Worm (Caenorhabditis elegans): ENCODE results near the gene ptrn-1.

ptrn-1 gene

ce11 chrX:16999649-17000048 lies 30.4 kb downstream of the ptrn-1 start:
- TF ChIP-seq nhr-85 (tag) (peak; percentile 54), ama-1 (optimal IDR thresholded peaks at IDR 0.05) (no peak), F16B12.6 (tag; optimal IDR thresholded peaks at IDR 0.05) (no peak), alr-1 (tag; optimal IDR thresholded peaks at IDR 0.05; ENCODE audit: borderline replicate concordance) (no peak), jun-1 (tag; optimal IDR thresholded peaks at IDR 0.05) (no peak), blmp-1 (tag; optimal IDR thresholded peaks at IDR 0.05) (no peak), mab-9 (GFP tag; IDR thresholded peaks at IDR 0.05) (no peak)

DNA sequence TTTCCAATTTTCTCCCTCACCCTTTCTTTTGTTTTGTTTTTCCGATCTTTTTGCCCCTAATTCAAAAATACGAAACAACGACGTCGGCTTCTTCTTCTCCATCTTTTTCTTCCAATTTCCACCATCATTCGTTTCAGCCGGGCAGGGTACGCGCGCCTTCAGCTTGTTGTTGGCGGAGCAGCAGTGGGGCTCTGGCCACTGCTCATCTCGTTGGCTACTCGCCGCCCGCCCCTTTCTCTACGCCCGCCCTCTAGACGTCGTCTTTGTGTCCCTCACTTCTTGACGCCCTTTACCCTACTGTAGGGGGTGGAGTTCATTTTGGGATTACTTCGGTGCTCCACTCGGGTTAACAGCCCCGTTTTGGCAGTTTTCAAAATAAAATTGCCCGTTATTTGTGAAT lies 31.0 kb downstream of the ptrn-1 start:
- peak in 1 of 2 experiments; percentile 6 for TF ChIP-seq lsy-2 (tag; optimal IDR thresholded peaks at IDR 0.05)
- TF ChIP-seq lin-14 (GFP tag; optimal IDR thresholded peaks at IDR 0.05) = peak; percentile 39
- no peak for TF ChIP-seq ceh-8 (GFP tag; optimal IDR thresholded peaks at IDR 0.05)
- TF ChIP-seq F16B12.6 (tag; optimal IDR thresholded peaks at IDR 0.05) = no peak
- no peak for TF ChIP-seq C16A3.4 (tag; optimal IDR thresholded peaks at IDR 0.05)
- no peak for TF ChIP-seq elt-3 (tag; optimal IDR thresholded peaks at IDR 0.05)

ce11 chrX:16998003-16998402 lies 32.0 kb downstream of the ptrn-1 start:
- TF ChIP-seq nhr-76 (tag; optimal IDR thresholded peaks at IDR 0.05) (no peak), C16A3.4 (tag; optimal IDR thresholded peaks at IDR 0.05) (no peak), lin-15B (tag; optimal IDR thresholded peaks at IDR 0.05) (no peak), nhr-90 (tag; optimal IDR thresholded peaks at IDR 0.05; ENCODE audit: poor library complexity) (peak; percentile 1), elt-3 (tag; optimal IDR thresholded peaks at IDR 0.05) (peak in 1 of 6 experiments; percentile 17), jun-1 (tag; optimal IDR thresholded peaks at IDR 0.05) (no peak), elt-2 (tag; optimal IDR thresholded peaks at IDR 0.05) (no peak), dpl-1 (GFP tag; optimal IDR thresholded peaks at IDR 0.05) (peak; percentile 10 to 46 (median 41)), lin-14 (GFP tag; optimal IDR thresholded peaks at IDR 0.05) (peak; percentile 73), egl-13 (tag; optimal IDR thresholded peaks at IDR 0.05) (no peak), C34B4.2 (tag; optimal IDR thresholded peaks at IDR 0.05) (no peak), ceh-88 (GFP tag; IDR thresholded peaks at IDR 0.05) (no peak), ceh-8 (GFP tag; optimal IDR thresholded peaks at IDR 0.05) (no peak), nhr-12 (tag; optimal IDR thresholded peaks at IDR 0.05) (no peak), fkh-10 (GFP tag; optimal IDR thresholded peaks at IDR 0.05) (no peak), lir-3 (tag; optimal IDR thresholded peaks at IDR 0.05; ENCODE audit: poor library complexity) (no peak), snpc-4 (tag; optimal IDR thresholded peaks at IDR 0.05) (no peak), nhr-71 (tag; optimal IDR thresholded peaks at IDR 0.05) (peak; percentile 55), pqm-1 (tag; optimal IDR thresholded peaks at IDR 0.05) (no peak), F16B12.6 (tag; optimal IDR thresholded peaks at IDR 0.05) (no peak), nhr-19 (GFP tag; conservative IDR thresholded peaks at IDR 0.05) (no peak), skn-1 (tag; optimal IDR thresholded peaks at IDR 0.05) (no peak), efl-3 (GFP tag; optimal IDR thresholded peaks at IDR 0.05) (no peak), ceh-82 (tag; optimal IDR thresholded peaks at IDR 0.05) (no peak), sptf-1 (tag; optimal IDR thresholded peaks at IDR 0.05) (no peak), xbp-1 (tag; optimal IDR thresholded peaks at IDR 0.05) (no peak), ceh-63 (GFP tag; optimal IDR thresholded peaks at IDR 0.05) (no peak), nhr-85 (tag) (peak; percentile 95), unc-130 (tag; optimal IDR thresholded peaks at IDR 0.05) (no peak), tlp-1 (tag; optimal IDR thresholded peaks at IDR 0.05) (no peak), nhr-20 (tag; optimal IDR thresholded peaks at IDR 0.05) (peak; percentile 55), lsy-2 (tag; optimal IDR thresholded peaks at IDR 0.05) (peak in 1 of 2 experiments; percentile 20), snu-23 (GFP tag; optimal IDR thresholded peaks at IDR 0.05) (peak; percentile 40), ces-1 (GFP tag; optimal IDR thresholded peaks at IDR 0.05) (no peak), hlh-17 (GFP tag; optimal IDR thresholded peaks at IDR 0.05; ENCODE audit: borderline replicate concordance) (no peak), blmp-1 (tag; optimal IDR thresholded peaks at IDR 0.05) (peak; percentile 30), nhr-77 (tag; optimal IDR thresholded peaks at IDR 0.05) (no peak), efl-1 (optimal IDR thresholded peaks at IDR 0.05) (peak; percentile 1 to 32), efl-1 (GFP tag; optimal IDR thresholded peaks at IDR 0.05 in 1 of 2) (peak; percentile 16 to 77), lin-35 (GFP tag; optimal IDR thresholded peaks at IDR 0.05) (peak in 1 of 2 experiments; percentile 63), rnt-1 (tag; optimal IDR thresholded peaks at IDR 0.05) (no peak), tbx-2 (tag; optimal IDR thresholded peaks at IDR 0.05) (no peak), pag-3 (tag; optimal IDR thresholded peaks at IDR 0.05; ENCODE audit: borderline replicate concordance, insufficient read depth) (no peak), grh-1 (GFP tag; IDR thresholded peaks at IDR 0.05) (peak; percentile 47; the same call in 1 of the 2 replicates)

Data from whole organism, L1 larva.